Worm (Caenorhabditis elegans): ENCODE data around the gene Y55B1AR.4.

DNA sequence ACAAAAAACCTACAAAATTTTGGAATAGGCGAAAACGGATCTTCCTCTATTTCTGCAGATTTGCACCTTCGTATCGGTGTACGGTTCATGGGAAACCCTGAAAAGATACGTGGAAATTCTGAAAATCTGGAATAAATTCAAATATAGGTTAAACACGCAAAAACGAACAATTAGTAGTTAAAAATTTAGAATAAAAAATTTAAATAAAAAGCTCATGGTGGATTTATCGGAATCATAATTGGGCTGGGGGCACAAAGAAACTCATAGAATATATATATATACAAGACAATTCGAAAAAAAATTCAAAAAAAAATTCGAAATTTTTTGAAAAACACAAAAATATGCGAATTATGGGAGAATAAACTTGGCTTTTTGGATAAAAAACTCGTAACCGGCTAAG is 18.3 kb downstream of the Y55B1AR.4 start, which contains the start of gene helq-1:
- no peak for TF ChIP-seq ztf-11 (tag; optimal IDR thresholded peaks at IDR 0.05)
- no peak for TF ChIP-seq nhr-237 (tag; optimal IDR thresholded peaks at IDR 0.05)

All from whole organism, mixed stage, embryonic.